Worm (Caenorhabditis elegans) whole organism, L3 larva: ENCODE results near the gene cal-2.
A peak's percentile ranks its signal among the peaks of the same experiment; 100 is the strongest.

Experiments used
- ama-1 ChIP-seq: fragments of 150-350 bp; optimal IDR thresholded peaks from 2 replicates; lab custom pipeline; 2018
- ceh-16 ChIP-seq: sonication (generic microtip); optimal IDR thresholded peaks from 2 replicates; lab custom pipeline; 2017; ENCODE audit warnings: missing biosample characterization, missing genetic modification characterization
- ceh-28 ChIP-seq: fragments of 150-350 bp; optimal IDR thresholded peaks from 2 replicates; lab custom pipeline; 2014; ENCODE audit warnings: missing biosample characterization, missing genetic modification reagents, missing genetic modification characterization
- ceh-9 ChIP-seq: sonication (generic microtip); optimal IDR thresholded peaks from 2 replicates; lab custom pipeline; 2018; ENCODE audit warnings: missing biosample characterization, missing genetic modification characterization
- egl-27 ChIP-seq: sonication (generic microtip); optimal IDR thresholded peaks from 4 replicates; lab custom pipeline; 2017; ENCODE audit warnings: missing biosample characterization, missing genetic modification reagents, missing genetic modification characterization
- egl-5 ChIP-seq: fragments of 150-350 bp; optimal IDR thresholded peaks from 2 replicates; lab custom pipeline; 2017; ENCODE audit warnings: missing biosample characterization, missing genetic modification reagents, missing genetic modification characterization, inconsistent platforms
- elt-2 ChIP-seq: sonication (generic microtip); optimal IDR thresholded peaks from 2 replicates; lab custom pipeline; 2016; ENCODE audit warnings: missing genetic modification reagents, mild to moderate bottlenecking, missing genetic modification characterization, missing compliant biosample characterization
- elt-3 ChIP-seq, 3 experiments: fragments of 150-350 bp in 1 of 3; sonication (generic microtip) in 2 of 3; optimal IDR thresholded peaks; 2 replicates in 2 of 3; 4 replicates in 1 of 3; lab custom pipeline; 2014 to 2017; ENCODE audit warnings: missing biosample characterization in 3 of 3, missing genetic modification characterization in 3 of 3
- eor-1 ChIP-seq, 2 experiments: fragments of 150-350 bp; optimal IDR thresholded peaks; 2 replicates each; lab custom pipeline; 2014 to 2018; ENCODE audit warnings: missing biosample characterization in 2 of 2, missing genetic modification characterization in 2 of 2
- fkh-10 ChIP-seq: sonication (generic microtip); optimal IDR thresholded peaks from 2 replicates; lab custom pipeline; 2017; ENCODE audit warnings: missing biosample characterization, missing genetic modification reagents, missing genetic modification characterization
- fkh-2 ChIP-seq: fragments of 150-350 bp; optimal IDR thresholded peaks from 2 replicates; lab custom pipeline; 2014; ENCODE audit warnings: missing biosample characterization, missing genetic modification reagents, missing genetic modification characterization
- jun-1 ChIP-seq: fragments of 150-350 bp; optimal IDR thresholded peaks from 2 replicates; lab custom pipeline; 2014; ENCODE audit warnings: missing biosample characterization, missing genetic modification reagents, missing genetic modification characterization
- lin-39 ChIP-seq: fragments of 150-350 bp; optimal IDR thresholded peaks from 2 replicates; lab custom pipeline; 2018; ENCODE audit warnings: missing biosample characterization, missing genetic modification reagents, missing genetic modification characterization
- lsy-12 ChIP-seq: sonication (generic microtip); optimal IDR thresholded peaks from 2 replicates; lab custom pipeline; 2016; ENCODE audit warnings: mild to moderate bottlenecking, missing genetic modification characterization, missing compliant biosample characterization
- mdl-1 ChIP-seq: fragments of 150-350 bp; optimal IDR thresholded peaks from 2 replicates; lab custom pipeline; 2014; ENCODE audit warnings: missing biosample characterization, missing genetic modification characterization
- mml-1 ChIP-seq: fragments of 150-350 bp; sonication (generic microtip); optimal IDR thresholded peaks from 3 replicates; lab custom pipeline; 2014; ENCODE audit warnings: missing biosample characterization, missing genetic modification characterization
- nfya-1 ChIP-seq: sonication (generic microtip); optimal IDR thresholded peaks from 2 replicates; lab custom pipeline; 2017; ENCODE audit warnings: missing genetic modification characterization, mild to moderate bottlenecking, missing compliant biosample characterization, antibody characterized with exemption, moderate library complexity; ENCODE audit not compliant: insufficient read depth
- nhr-11 ChIP-seq: fragments of 150-350 bp; optimal IDR thresholded peaks from 2 replicates; lab custom pipeline; 2014; ENCODE audit warnings: missing biosample characterization, missing genetic modification characterization
- nhr-23 ChIP-seq: fragments of 150-350 bp; optimal IDR thresholded peaks from 2 replicates; lab custom pipeline; 2014; ENCODE audit warnings: missing biosample characterization, missing genetic modification reagents, missing genetic modification characterization
- nhr-237 ChIP-seq: fragments of 150-350 bp; optimal IDR thresholded peaks from 2 replicates; lab custom pipeline; 2014; ENCODE audit warnings: missing biosample characterization, missing genetic modification characterization
- nhr-25 ChIP-seq: sonication (generic microtip); optimal IDR thresholded peaks from 2 replicates; lab custom pipeline; 2017; ENCODE audit warnings: missing biosample characterization, missing genetic modification characterization
- nhr-28 ChIP-seq: fragments of 150-350 bp; optimal IDR thresholded peaks from 2 replicates; lab custom pipeline; 2014; ENCODE audit warnings: missing biosample characterization, missing genetic modification characterization
- nhr-43 ChIP-seq: sonication (generic microtip); optimal IDR thresholded peaks from 2 replicates; lab custom pipeline; 2016; ENCODE audit warnings: mild to moderate bottlenecking, missing genetic modification characterization, missing compliant biosample characterization; ENCODE audit not compliant: poor library complexity, severe bottlenecking
- nhr-67 ChIP-seq: fragments of 150-350 bp; optimal IDR thresholded peaks from 2 replicates; lab custom pipeline; 2014; ENCODE audit warnings: missing biosample characterization, missing genetic modification characterization
- nhr-76 ChIP-seq: fragments of 150-350 bp; sonication (generic microtip); optimal IDR thresholded peaks from 5 replicates; lab custom pipeline; 2014; ENCODE audit warnings: missing biosample characterization, missing genetic modification characterization
- nhr-77 ChIP-seq: fragments of 150-350 bp; optimal IDR thresholded peaks from 2 replicates; lab custom pipeline; 2014; ENCODE audit warnings: missing biosample characterization, missing genetic modification characterization
- pha-4 ChIP-seq: fragments of 150-350 bp; optimal IDR thresholded peaks from 2 replicates; lab custom pipeline; 2014; ENCODE audit warnings: missing biosample characterization, missing genetic modification reagents, missing genetic modification characterization
- pqm-1 ChIP-seq: fragments of 150-350 bp; optimal IDR thresholded peaks from 2 replicates; lab custom pipeline; 2017; ENCODE audit warnings: missing biosample characterization, missing genetic modification characterization, inconsistent platforms
- sea-2 ChIP-seq: fragments of 150-350 bp; sonication (generic microtip); optimal IDR thresholded peaks from 4 replicates; lab custom pipeline; 2014; ENCODE audit warnings: missing biosample characterization, missing genetic modification reagents, missing genetic modification characterization
- skn-1 ChIP-seq: fragments of 150-350 bp; optimal IDR thresholded peaks from 2 replicates; lab custom pipeline; 2014; ENCODE audit warnings: missing biosample characterization, missing genetic modification characterization
- tbx-2 ChIP-seq: sonication (generic microtip); optimal IDR thresholded peaks from 2 replicates; lab custom pipeline; 2016; ENCODE audit warnings: mild to moderate bottlenecking, missing genetic modification characterization, missing compliant biosample characterization
- unc-39 ChIP-seq: sonication (generic microtip); optimal IDR thresholded peaks from 4 replicates; lab custom pipeline; 2017; ENCODE audit warnings: missing biosample characterization, missing genetic modification characterization
- ztf-11 ChIP-seq: fragments of 150-350 bp; optimal IDR thresholded peaks from 2 replicates; lab custom pipeline; 2014; ENCODE audit warnings: missing biosample characterization, missing genetic modification characterization
- ztf-4 ChIP-seq: fragments of 150-350 bp; optimal IDR thresholded peaks from 2 replicates; lab custom pipeline; 2014; ENCODE audit warnings: missing biosample characterization, missing genetic modification characterization

The cal-2 gene

ce11 chrII:8991602-8992001 is 31.1 kb downstream of the cal-2 start:
- TF ChIP-seq mdl-1 (tag; lab: Kevin White, UChicago): no peak
- no peak for TF ChIP-seq pha-4 (tag; lab: Kevin White, UChicago)
- peak; percentile 71 for TF ChIP-seq elt-2 (tag; lab: Kevin White, UChicago)
- TF ChIP-seq pqm-1 (tag; lab: Kevin White, UChicago): peak; percentile 68

DNA sequence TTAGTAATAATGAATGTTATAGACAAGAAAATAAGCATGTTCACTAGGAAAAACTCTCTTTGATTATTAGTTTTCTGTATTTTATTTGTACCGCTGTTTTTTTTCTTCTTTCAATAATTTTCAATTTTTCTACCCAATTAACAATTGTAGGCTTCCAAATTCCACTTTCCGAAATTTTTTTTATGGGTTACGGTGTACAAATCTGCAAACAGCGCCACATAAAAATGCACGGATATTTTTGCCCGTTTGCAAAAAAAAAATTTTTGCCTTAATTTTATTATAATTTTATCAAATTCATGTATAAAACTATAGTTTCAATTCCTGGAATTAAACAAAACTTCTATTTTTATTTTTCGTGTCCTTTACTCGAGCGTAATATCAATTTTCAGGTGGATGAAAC is 32.3 kb downstream of the cal-2 start, which contains the start of gene ooc-5:
ooc-5 (plus strand) TSS at position 381 of the 400 bp plus-strand sequence.
- TF ChIP-seq pha-4 (tag; lab: Kevin White, UChicago) (peak; percentile 44), egl-5 (tag; lab: Kevin White, UChicago) (peak; percentile 44), nhr-25 (tag; lab: Kevin White, UChicago) (no peak), nfya-1 (peak; percentile 42)
- TF ChIP-seq, all 47 proteins: peak for 3

- TF ChIP-seq nhr-11 (tag; lab: Kevin White, UChicago) (no peak), ceh-16 (tag; lab: Kevin White, UChicago) (no peak), nhr-67 (no peak), pha-4 (tag; lab: Kevin White, UChicago) (no peak), jun-1 (tag; lab: Kevin White, UChicago) (no peak), skn-1 (tag; lab: Kevin White, UChicago) (no peak), nhr-237 (tag; lab: Kevin White, UChicago) (no peak), eor-1 (tag; optimal IDR thresholded peaks at IDR 0.05; lab: Kevin White, UChicago) (no peak), nhr-77 (tag; lab: Kevin White, UChicago) (no peak), tbx-2 (tag; lab: Kevin White, UChicago) (no peak), elt-2 (tag; lab: Kevin White, UChicago) (no peak), lsy-12 (tag; lab: Kevin White, UChicago) (no peak), unc-39 (tag; lab: Kevin White, UChicago) (no peak), mml-1 (tag; lab: Kevin White, UChicago) (no peak), ztf-4 (tag; lab: Kevin White, UChicago) (no peak), sea-2 (GFP tag; lab: Kevin White, UChicago) (no peak), fkh-10 (GFP tag; lab: Kevin White, UChicago) (no peak), ceh-28 (tag; lab: Kevin White, UChicago) (no peak), ama-1 (lab: Kevin White, UChicago) (no peak)
Observed at ce11 chrII:8994336-8994735, 33.8 kb downstream of the cal-2 start, which contains the start of gene F44G4.1. F44G4.1 (plus strand) TSS chrII:8994636.

DNA sequence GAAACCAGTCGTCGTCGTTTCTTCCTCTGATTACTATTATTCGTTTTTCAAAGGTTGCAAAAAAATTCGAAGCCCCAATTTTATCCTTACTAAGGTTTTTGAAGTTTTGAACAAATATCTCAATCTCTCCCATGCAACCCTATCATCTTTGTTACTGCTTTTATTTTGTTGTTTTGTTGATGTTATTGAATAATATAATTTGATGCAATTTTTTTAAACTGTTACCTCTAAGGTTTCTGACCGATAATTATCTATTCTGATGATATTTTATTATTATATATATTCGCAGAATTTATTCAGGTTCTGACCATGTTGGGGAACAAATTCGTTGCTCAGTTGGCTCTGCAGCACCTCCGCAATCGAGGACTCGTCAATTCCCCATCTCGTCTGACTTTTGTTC is 35.5 kb downstream of the cal-2 start, which contains the start of gene ndub-2:
ndub-2 (plus strand) TSS at position 301 of the 400 bp plus-strand sequence.
- TF ChIP-seq eor-1 (tag; optimal IDR thresholded peaks at IDR 0.05; lab: Kevin White, UChicago) (no peak), ceh-9 (tag; lab: Kevin White, UChicago) (no peak), nhr-77 (tag; lab: Kevin White, UChicago) (no peak), nhr-67 (no peak), jun-1 (tag; lab: Kevin White, UChicago) (no peak), ztf-11 (tag; lab: Kevin White, UChicago) (no peak), nhr-76 (no peak), mdl-1 (tag; lab: Kevin White, UChicago) (no peak), nhr-23 (no peak), nhr-25 (tag; lab: Kevin White, UChicago) (no peak), elt-3 (tag; optimal IDR thresholded peaks at IDR 0.05; lab: Kevin White, UChicago) (no peak), ceh-28 (tag; lab: Kevin White, UChicago) (no peak), nhr-43 (tag; lab: Kevin White, UChicago) (no peak), nhr-237 (tag; lab: Kevin White, UChicago) (no peak)

- peak; percentile 51 for TF ChIP-seq pha-4 (tag; lab: Kevin White, UChicago)
- no peak for TF ChIP-seq nhr-23
- no peak for TF ChIP-seq lin-39 (tag; lab: Kevin White, UChicago)
- TF ChIP-seq nhr-28 (tag; lab: Kevin White, UChicago): no peak
- TF ChIP-seq fkh-2 (tag; lab: Kevin White, UChicago): no peak
- TF ChIP-seq egl-27: no peak
- TF ChIP-seq nfya-1: peak; percentile 66
Observed at ce11 chrII:8997479-8997878, 37.0 kb downstream of the cal-2 start, which contains the start of the genes F44G4.3 and tdp-1. F44G4.3 (minus strand) TSS chrII:8997662. tdp-1 (plus strand) TSS chrII:8997825.
